Fruit fly (Drosophila melanogaster) whole organism, adult: ENCODE measurements around the gene Tsp.

Experiments used
- Mnt ChIP-seq: fragments of 200-800 bp; sonication (Bioruptor generic); optimal IDR thresholded peaks from 2 replicates; lab custom pipeline; 2016; ENCODE audit warnings: missing biosample characterization, mild to moderate bottlenecking, missing genetic modification characterization
- kay ChIP-seq: fragments of 200-800 bp; sonication (Bioruptor generic); peaks from one replicate; lab custom pipeline; 2016; ENCODE audit warnings: missing biosample characterization, missing genetic modification characterization, borderline replicate concordance

DNA sequence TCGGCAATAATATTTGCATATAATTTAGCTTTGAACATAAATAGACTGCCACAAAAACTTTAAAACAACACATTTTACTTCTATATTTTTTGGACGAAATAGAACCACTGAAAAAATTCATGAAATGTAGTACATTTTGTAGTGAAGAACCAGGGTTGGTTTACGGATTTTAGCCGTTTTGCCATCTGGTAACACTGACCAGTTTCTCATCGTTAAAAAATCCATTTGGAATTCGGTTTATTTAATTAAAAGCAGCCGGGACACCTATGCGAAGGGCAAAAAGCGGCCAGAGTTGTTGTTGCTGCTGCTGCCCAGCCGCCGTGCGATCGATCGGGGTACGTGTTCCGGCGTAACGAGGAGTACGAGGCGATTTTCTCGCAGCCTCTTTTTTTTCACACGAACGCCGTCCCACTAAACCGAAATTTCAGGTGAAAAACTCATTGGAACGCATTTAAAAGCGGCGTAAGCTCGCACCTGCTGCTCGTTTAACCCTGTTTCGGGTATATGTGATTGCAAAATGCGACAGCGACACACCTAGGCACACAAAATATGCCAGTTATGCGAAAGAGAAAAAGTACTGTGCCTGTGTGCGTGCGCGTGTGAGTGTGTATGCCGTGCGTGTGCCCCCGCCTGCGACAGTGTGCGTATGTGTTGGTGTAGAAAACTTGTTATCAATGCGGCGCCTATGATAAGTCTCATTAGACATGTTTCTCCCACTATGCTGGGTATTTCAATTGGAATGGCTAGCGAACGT is 15.0 kb upstream of the Tsp start, which contains the start of gene Liprin-alpha:
- peak; percentile 40 for TF ChIP-seq kay (GFP tag; lab: Kevin White, UChicago)
- TF ChIP-seq Mnt: peak; percentile 9
